Fruit fly (Drosophila melanogaster) whole organism, adult: ENCODE results near the gene Ravus.

ENCODE experiments used
- CG33017 ChIP-seq: fragments of 200-800 bp; sonication (Bioruptor generic); optimal IDR thresholded peaks from 2 replicates; lab custom pipeline; 2018; ENCODE audit warnings: missing biosample characterization, mild to moderate bottlenecking, missing genetic modification characterization, moderate library complexity
- CG5204 ChIP-seq: fragments of 200-800 bp; sonication (Bioruptor generic); optimal IDR thresholded peaks from 2 replicates; lab custom pipeline; 2016; ENCODE audit warnings: missing biosample characterization, missing genetic modification characterization
- kay ChIP-seq: fragments of 200-800 bp; sonication (Bioruptor generic); peaks from one replicate; lab custom pipeline; 2016; ENCODE audit warnings: missing biosample characterization, missing genetic modification characterization, borderline replicate concordance

dm6 chr3R:13218733-13219132, 45.1 kb downstream of the Ravus start:
- TF ChIP-seq CG5204 (GFP tag; lab: Kevin White, UChicago) (no peak), kay (GFP tag; lab: Kevin White, UChicago) (no peak), CG33017 (tag; lab: Kevin White, UChicago) (no peak)
